Fruit fly (Drosophila melanogaster): ENCODE data around the gene Vps2.

The Vps2 gene

dm6 chr3R:26017771-26018731 is 34.6 kb upstream of the Vps2 start (continued):
- TF ChIP-seq Rel (GFP tag; optimal IDR thresholded peaks at IDR 0.05) (peak; percentile 75), Rel (tag; optimal IDR thresholded peaks at IDR 0.05) (peak; percentile 53), Sp1 (GFP tag; optimal IDR thresholded peaks at IDR 0.05) (peak; percentile 98), fru (GFP tag; optimal IDR thresholded peaks at IDR 0.05) (peak; percentile 90), dsf (GFP tag; optimal IDR thresholded peaks at IDR 0.05; ENCODE audit: borderline replicate concordance) (peak; percentile 52), Hr78 (GFP tag; optimal IDR thresholded peaks at IDR 0.05) (no peak)

dm6 chr3R:26019232-26019631 is 33.4 kb upstream of the Vps2 start:
- TF ChIP-seq CG32264 (GFP tag; optimal IDR thresholded peaks at IDR 0.05) = no peak
- TF ChIP-seq foxo (GFP tag; optimal IDR thresholded peaks at IDR 0.05) = peak in 1 of 2 experiments; percentile 5

- TF ChIP-seq Sp1 (GFP tag; optimal IDR thresholded peaks at IDR 0.05) (peak; percentile 42), sv (GFP tag; optimal IDR thresholded peaks at IDR 0.05) (peak; percentile 54), ey (GFP tag; optimal IDR thresholded peaks at IDR 0.05) (peak; percentile 55), Rel (GFP tag; optimal IDR thresholded peaks at IDR 0.05) (peak; percentile 2), Rel (tag; optimal IDR thresholded peaks at IDR 0.05) (no peak), rgr (GFP tag; optimal IDR thresholded peaks at IDR 0.05) (peak; percentile 71), usp (GFP tag; optimal IDR thresholded peaks at IDR 0.05) (no peak), Dfd (GFP tag; optimal IDR thresholded peaks at IDR 0.05) (no peak), OdsH (GFP tag; optimal IDR thresholded peaks at IDR 0.05) (peak; percentile 67), fru (GFP tag; optimal IDR thresholded peaks at IDR 0.05) (peak; percentile 48), Hnf4 (GFP tag; optimal IDR thresholded peaks at IDR 0.05) (peak; percentile 6), Dif (GFP tag; optimal IDR thresholded peaks at IDR 0.05; ENCODE audit: partially characterized antibody) (peak; percentile 75), sage (GFP tag; optimal IDR thresholded peaks at IDR 0.05) (peak; percentile 0), psq (GFP tag; optimal IDR thresholded peaks at IDR 0.05) (peak; percentile 48), brk (GFP tag; optimal IDR thresholded peaks at IDR 0.05) (no peak), Hr83 (GFP tag; optimal IDR thresholded peaks at IDR 0.05; ENCODE audit: poor library complexity, severe bottlenecking) (peak; percentile 62), Jra (GFP tag; optimal IDR thresholded peaks at IDR 0.05) (peak; percentile 32), HLH106 (tag; optimal IDR thresholded peaks at IDR 0.05) (peak; percentile 31), dl (GFP tag; optimal IDR thresholded peaks at IDR 0.05; ENCODE audit: insufficient read depth in 1 of 2, partially characterized antibody in 2 of 2) (peak; percentile 9 to 76), Mio (GFP tag; optimal IDR thresholded peaks at IDR 0.05) (no peak), foxo (GFP tag; optimal IDR thresholded peaks at IDR 0.05) (peak in 1 of 2 experiments; percentile 66), h (GFP tag; optimal IDR thresholded peaks at IDR 0.05) (peak; percentile 51), Abd-B (GFP tag; optimal IDR thresholded peaks at IDR 0.05) (no peak)
These were observed 32.1 kb upstream of the Vps2 start for dm6 chr3R:26020244-26021171.

dm6 chr3R:26021195-26021914 is 31.3 kb upstream of the Vps2 start:
- TF ChIP-seq lola (GFP tag; optimal IDR thresholded peaks at IDR 0.05) (no peak), Hnf4 (GFP tag; optimal IDR thresholded peaks at IDR 0.05) (peak; percentile 54), CG9705 (GFP tag; optimal IDR thresholded peaks at IDR 0.05) (peak; percentile 86), CG32264 (GFP tag; optimal IDR thresholded peaks at IDR 0.05) (no peak), usp (GFP tag; optimal IDR thresholded peaks at IDR 0.05) (no peak), dsf (GFP tag; optimal IDR thresholded peaks at IDR 0.05; ENCODE audit: borderline replicate concordance) (no peak), psq (GFP tag; optimal IDR thresholded peaks at IDR 0.05) (peak; percentile 88), h (GFP tag; optimal IDR thresholded peaks at IDR 0.05) (peak; percentile 85), Dfd (GFP tag; optimal IDR thresholded peaks at IDR 0.05) (no peak), foxo (GFP tag; optimal IDR thresholded peaks at IDR 0.05) (peak in 1 of 2 experiments; percentile 91), dl (GFP tag; optimal IDR thresholded peaks at IDR 0.05; ENCODE audit: insufficient read depth in 1 of 2, partially characterized antibody in 2 of 2) (peak in 1 of 2 experiments; percentile 65), Mio (GFP tag; optimal IDR thresholded peaks at IDR 0.05) (no peak), woc (GFP tag; optimal IDR thresholded peaks at IDR 0.05) (peak; percentile 94), rgr (GFP tag; optimal IDR thresholded peaks at IDR 0.05) (peak; percentile 87), Rel (GFP tag; optimal IDR thresholded peaks at IDR 0.05) (no peak), Rel (tag; optimal IDR thresholded peaks at IDR 0.05) (peak; percentile 19), Vsx2 (GFP tag; optimal IDR thresholded peaks at IDR 0.05; ENCODE audit: partially characterized antibody) (peak; percentile 74), sage (GFP tag; optimal IDR thresholded peaks at IDR 0.05) (no peak), dmrt93B (GFP tag; optimal IDR thresholded peaks at IDR 0.05) (peak; percentile 93), OdsH (GFP tag; optimal IDR thresholded peaks at IDR 0.05) (peak; percentile 89), ey (GFP tag; optimal IDR thresholded peaks at IDR 0.05) (peak; percentile 88), brk (GFP tag; optimal IDR thresholded peaks at IDR 0.05) (peak; percentile 53), Jra (GFP tag; optimal IDR thresholded peaks at IDR 0.05) (no peak), tai (GFP tag; optimal IDR thresholded peaks at IDR 0.05) (no peak), CrebA (GFP tag; optimal IDR thresholded peaks at IDR 0.05; ENCODE audit: borderline replicate concordance) (no peak), Hr83 (GFP tag; optimal IDR thresholded peaks at IDR 0.05; ENCODE audit: poor library complexity, severe bottlenecking) (no peak), pan (optimal IDR thresholded peaks at IDR 0.05) (no peak), Sp1 (GFP tag; optimal IDR thresholded peaks at IDR 0.05) (peak; percentile 94), Abd-B (GFP tag; optimal IDR thresholded peaks at IDR 0.05) (no peak), fru (GFP tag; optimal IDR thresholded peaks at IDR 0.05) (peak; percentile 89)
